Fruit fly (Drosophila melanogaster) whole organism, pupa: ENCODE measurements around the gene CG8369.
A peak's percentile ranks its signal among the peaks of the same experiment; 100 is the strongest.

ENCODE experiments used
- CG10348 ChIP-seq: fragments of 200-800 bp; sonication (Bioruptor generic); IDR thresholded peaks from 2 replicates; pipeline ENCODE4 v1.3.6; 2022; ENCODE audit warnings: missing biosample characterization, missing genetic modification characterization
- CG12605 ChIP-seq: fragments of 200-800 bp; sonication (Bioruptor generic); IDR thresholded peaks from 2 replicates; pipeline ENCODE4 v1.3.6; 2022; ENCODE audit warnings: missing biosample characterization, missing genetic modification characterization
- CG13204 ChIP-seq: fragments of 200-800 bp; sonication (Bioruptor generic); optimal IDR thresholded peaks from 2 replicates; lab custom pipeline; 2018; ENCODE audit warnings: missing biosample characterization, mild to moderate bottlenecking, missing genetic modification characterization, moderate library complexity
- CG14655 ChIP-seq: fragments of 200-800 bp; sonication (Bioruptor generic); optimal IDR thresholded peaks from 3 replicates; lab custom pipeline; 2017; ENCODE audit warnings: mild to moderate bottlenecking, missing biosample characterization, missing genetic modification reagents, missing genetic modification characterization
- CG15710 ChIP-seq: fragments of 200-800 bp; sonication (Bioruptor generic); optimal IDR thresholded peaks from 2 replicates; lab custom pipeline; 2018; ENCODE audit warnings: missing biosample characterization, mild to moderate bottlenecking, missing genetic modification characterization, moderate library complexity
- CG17806 ChIP-seq: fragments of 200-800 bp; sonication (Bioruptor generic); optimal IDR thresholded peaks from 2 replicates; lab custom pipeline; 2018; ENCODE audit warnings: missing biosample characterization, mild to moderate bottlenecking, missing genetic modification characterization, moderate library complexity
- CG32121 ChIP-seq: fragments of 200-800 bp; sonication (Bioruptor generic); IDR thresholded peaks from 2 replicates; pipeline ENCODE4 v1.3.6; 2022; ENCODE audit warnings: missing biosample characterization, missing genetic modification characterization
- CG34367 ChIP-seq: fragments of 200-800 bp; sonication (Bioruptor generic); optimal IDR thresholded peaks from 2 replicates; lab custom pipeline; 2018; ENCODE audit warnings: missing biosample characterization, mild to moderate bottlenecking, missing genetic modification characterization
- CG4496 ChIP-seq: fragments of 200-800 bp; sonication (Bioruptor generic); IDR thresholded peaks from 3 replicates; pipeline ENCODE4 v1.3.6; 2022; ENCODE audit warnings: missing biosample characterization, missing genetic modification characterization
- CG8159 ChIP-seq: fragments of 200-800 bp; sonication (Bioruptor generic); optimal IDR thresholded peaks from 3 replicates; lab custom pipeline; 2018; ENCODE audit warnings: missing biosample characterization, mild to moderate bottlenecking, missing genetic modification characterization, moderate library complexity
- CG8301 ChIP-seq: fragments of 200-800 bp; sonication (Bioruptor generic); optimal IDR thresholded peaks from 2 replicates; lab custom pipeline; 2018; ENCODE audit warnings: missing biosample characterization, mild to moderate bottlenecking, missing genetic modification characterization
- CG9948 ChIP-seq: fragments of 200-800 bp; sonication (Bioruptor generic); optimal IDR thresholded peaks from 2 replicates; lab custom pipeline; 2018; ENCODE audit warnings: missing biosample characterization, mild to moderate bottlenecking, missing genetic modification characterization, moderate library complexity
- D1 ChIP-seq: fragments of 200-800 bp; sonication (Bioruptor generic); optimal IDR thresholded peaks from 2 replicates; lab custom pipeline; 2018; ENCODE audit warnings: missing biosample characterization, mild to moderate bottlenecking, missing genetic modification characterization, moderate library complexity
- EcR ChIP-seq: fragments of 200-800 bp; sonication (Bioruptor generic); optimal IDR thresholded peaks from 3 replicates; lab custom pipeline; 2019; ENCODE audit warnings: missing biosample characterization, missing genetic modification characterization, mild to moderate bottlenecking, moderate library complexity, missing genetic modification reagents
- Ets98B ChIP-seq: fragments of 200-800 bp; sonication (Bioruptor generic); IDR thresholded peaks from 2 replicates; pipeline ENCODE4 v1.3.6; 2022; ENCODE audit warnings: missing biosample characterization, missing genetic modification characterization
- Pif1A ChIP-seq: fragments of 200-800 bp; sonication (Bioruptor generic); optimal IDR thresholded peaks from 3 replicates; lab custom pipeline; 2016; ENCODE audit warnings: missing biosample characterization, missing genetic modification characterization
- Pif1B ChIP-seq: fragments of 200-800 bp; sonication (Bioruptor generic); optimal IDR thresholded peaks from 3 replicates; lab custom pipeline; 2016; ENCODE audit warnings: missing biosample characterization, missing genetic modification characterization
- Snoo ChIP-seq: fragments of 200-800 bp; sonication (Bioruptor generic); optimal IDR thresholded peaks from 3 replicates; lab custom pipeline; 2017; ENCODE audit warnings: missing biosample characterization, mild to moderate bottlenecking, missing genetic modification characterization, inconsistent platforms
- fd96Ca ChIP-seq: fragments of 200-800 bp; sonication (Bioruptor generic); IDR thresholded peaks from 3 replicates; pipeline ENCODE4 v1.3.6; 2022; ENCODE audit warnings: missing biosample characterization, missing genetic modification characterization
- gl ChIP-seq: fragments of 200-800 bp; sonication (Bioruptor generic); optimal IDR thresholded peaks from 2 replicates; lab custom pipeline; 2018; ENCODE audit warnings: missing biosample characterization, mild to moderate bottlenecking, missing genetic modification characterization
- rn ChIP-seq: fragments of 200-800 bp; sonication (Bioruptor generic); IDR thresholded peaks from 2 replicates; pipeline ENCODE4 v1.3.6; 2022; ENCODE audit warnings: missing biosample characterization, missing genetic modification characterization

CG8369 gene

dm6 chr3R:8815074-8815473, 6.7 kb upstream of the CG8369 start:
- no peak for TF ChIP-seq Pif1A

- TF ChIP-seq CG12605 (GFP tag; lab: Robert Waterston, UW) = no peak
- TF ChIP-seq CG15710 (tag; lab: Kevin White, UChicago) = no peak
- no peak for TF ChIP-seq CG8301 (tag; lab: Kevin White, UChicago)
- no peak for TF ChIP-seq Pif1B
- TF ChIP-seq D1 (tag; lab: Kevin White, UChicago) = no peak
- TF ChIP-seq rn (GFP tag; lab: Robert Waterston, UW) = no peak
- no peak for TF ChIP-seq gl (tag; lab: Kevin White, UChicago)
- no peak for TF ChIP-seq CG8159
- TF ChIP-seq EcR = no peak
Observed at dm6 chr3R:8818239-8818638, 3.6 kb upstream of the CG8369 start.

dm6 chr3R:8819551-8820057, 2.2 kb upstream of the CG8369 start:
- TF ChIP-seq EcR = peak; percentile 30
- TF ChIP-seq Ets98B = peak; percentile 7; the same call in 1 of the 2 replicates
- no peak for TF ChIP-seq CG15710 (tag; lab: Kevin White, UChicago)
- TF ChIP-seq gl (tag; lab: Kevin White, UChicago) = peak; percentile 33
- TF ChIP-seq Pif1A = no peak
- no peak for TF ChIP-seq CG17806 (tag; lab: Kevin White, UChicago)
- peak; percentile 42; the same call in 1 of the 3 replicates for TF ChIP-seq fd96Ca (GFP tag; lab: Robert Waterston, UW)
- TF ChIP-seq rn (GFP tag; lab: Robert Waterston, UW) = no peak
- TF ChIP-seq CG10348 (GFP tag; lab: Robert Waterston, UW) = no peak
- no peak for TF ChIP-seq Pif1B
- TF ChIP-seq CG4496 (GFP tag; lab: Robert Waterston, UW) = no peak
- no peak for TF ChIP-seq CG14655 (GFP tag; lab: Kevin White, UChicago)
- no peak for TF ChIP-seq Snoo (tag; lab: Kevin White, UChicago)
- TF ChIP-seq CG13204 = no peak
- no peak for TF ChIP-seq D1 (tag; lab: Kevin White, UChicago)
- no peak for TF ChIP-seq CG8159
- no peak for TF ChIP-seq CG9948 (tag; lab: Kevin White, UChicago)
- TF ChIP-seq CG32121 (GFP tag; lab: Robert Waterston, UW) = no peak
- no peak for TF ChIP-seq CG34367 (tag; lab: Kevin White, UChicago)
- TF ChIP-seq CG8301 (tag; lab: Kevin White, UChicago) = no peak
- no peak for TF ChIP-seq CG12605 (GFP tag; lab: Robert Waterston, UW)
- TF ChIP-seq, all 21 proteins: peak for 4

DNA sequence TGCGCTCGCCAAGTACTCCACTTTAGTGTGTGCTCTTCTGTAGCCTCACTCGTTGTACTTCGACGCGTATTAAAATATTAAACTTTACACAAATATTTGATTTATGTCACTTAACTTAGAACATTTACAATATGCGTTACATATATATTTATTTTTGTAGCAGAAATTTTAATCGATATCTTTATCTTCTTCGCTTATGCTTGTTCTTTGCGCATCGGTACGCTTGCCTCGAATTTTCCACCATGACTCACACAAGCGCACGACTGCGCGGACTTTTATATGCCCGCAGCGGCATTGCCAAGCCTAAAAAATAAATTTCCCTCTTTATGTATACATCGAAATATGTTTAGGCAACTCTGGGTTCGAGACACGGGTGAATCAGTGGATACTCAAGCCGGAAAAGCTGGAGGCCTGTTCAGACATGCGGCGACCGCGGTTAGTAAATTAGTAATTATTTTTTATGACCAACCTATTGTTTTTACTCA, 1.3 kb upstream of the CG8369 start, which contains the start of gene aqz:
Gene aqz, minus strand, starts transcription at position 255 of the 485 bp plus-strand sequence.
- TF ChIP-seq Pif1B (peak; percentile 10), CG9948 (tag; lab: Kevin White, UChicago) (no peak), fd96Ca (GFP tag; lab: Robert Waterston, UW) (no peak), D1 (tag; lab: Kevin White, UChicago) (peak; percentile 48), CG32121 (GFP tag; lab: Robert Waterston, UW) (peak; percentile 26; the same call in 1 of the 2 replicates), CG8159 (no peak), Ets98B (peak; percentile 52; the same call in 1 of the 2 replicates), EcR (peak; percentile 9), Pif1A (peak; percentile 32), gl (tag; lab: Kevin White, UChicago) (no peak), CG13204 (no peak), CG34367 (tag; lab: Kevin White, UChicago) (peak; percentile 36), CG8301 (tag; lab: Kevin White, UChicago) (peak; percentile 2), CG12605 (GFP tag; lab: Robert Waterston, UW) (peak; percentile 63), CG14655 (GFP tag; lab: Kevin White, UChicago) (no peak), CG4496 (GFP tag; lab: Robert Waterston, UW) (peak; percentile 68), Snoo (tag; lab: Kevin White, UChicago) (peak; percentile 12), CG15710 (tag; lab: Kevin White, UChicago) (no peak), CG17806 (tag; lab: Kevin White, UChicago) (peak; percentile 2), CG10348 (GFP tag; lab: Robert Waterston, UW) (no peak)
- TF ChIP-seq, all 21 proteins: peak for 12

- TF ChIP-seq CG15710 (tag; lab: Kevin White, UChicago) (no peak), CG12605 (GFP tag; lab: Robert Waterston, UW) (no peak), Ets98B (no peak)
Observed at dm6 chr3R:8822919-8823318, 1.1 kb downstream of the CG8369 start.

DNA sequence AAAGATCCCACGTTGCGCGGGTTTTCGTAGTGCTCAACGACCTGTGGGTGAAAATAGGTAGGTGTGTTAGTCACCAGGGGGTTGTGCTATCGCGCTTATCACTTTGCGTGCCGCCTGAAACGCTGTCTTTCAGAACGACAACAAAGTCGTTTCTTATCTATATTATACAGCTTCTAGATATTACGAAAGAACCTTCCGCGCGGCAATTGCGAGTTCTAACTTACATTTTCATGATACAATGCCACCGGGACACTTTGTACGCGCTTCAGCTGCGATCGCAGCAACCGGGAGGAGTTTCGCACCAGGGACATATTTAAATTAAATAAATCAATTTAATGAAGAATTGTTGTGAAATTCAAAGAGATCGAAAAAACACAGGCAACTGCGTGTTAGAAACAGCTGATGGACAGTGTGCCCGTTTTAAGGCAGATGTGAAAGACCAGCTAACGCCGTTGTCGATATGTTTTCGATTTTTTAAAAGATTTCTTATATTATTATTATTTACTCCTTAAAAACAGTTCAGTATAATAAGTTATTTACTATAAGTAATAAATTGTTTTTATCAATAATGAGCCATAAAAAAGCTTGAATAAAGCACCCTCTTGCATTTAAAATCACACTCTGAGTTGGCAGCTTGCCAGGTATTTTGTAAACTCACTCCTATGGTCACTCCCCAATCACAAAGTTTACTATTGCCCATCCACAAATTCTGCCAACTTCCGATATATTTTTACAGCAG, 2.1 kb downstream of the CG8369 start, which contains the start of the genes IscU and CG8379:
Gene IscU, minus strand, starts transcription at position 417 of the 739 bp plus-strand sequence.
Gene CG8379, plus strand, starts transcription at position 651 of the 739 bp plus-strand sequence.
- TF ChIP-seq CG34367 (tag; lab: Kevin White, UChicago) = no peak
- no peak for TF ChIP-seq CG17806 (tag; lab: Kevin White, UChicago)
- TF ChIP-seq Ets98B = no peak
- no peak for TF ChIP-seq Snoo (tag; lab: Kevin White, UChicago)
- TF ChIP-seq Pif1B = no peak
- TF ChIP-seq, all 21 proteins: peak for 0
